Fruit fly (Drosophila melanogaster): ENCODE data around the gene Dad1.

Gene Dad1

dm6 chr2L:8395996-8396699, 12.2 kb upstream of the Dad1 start, which contains the start of the genes Peritrophin-15a and CG13385:
TSS of gene Peritrophin-15a (minus strand) at chr2L:8396096.
TSS of gene CG13385 (plus strand) at chr2L:8396649.
- TF ChIP-seq pan (optimal IDR thresholded peaks at IDR 0.05) (no peak), usp (GFP tag; optimal IDR thresholded peaks at IDR 0.05) (no peak), EcR (GFP tag; optimal IDR thresholded peaks at IDR 0.05) (no peak), CG8478 (optimal IDR thresholded peaks at IDR 0.05) (no peak), psq (optimal IDR thresholded peaks at IDR 0.05) (no peak), Dll (optimal IDR thresholded peaks at IDR 0.05) (no peak)

dm6 chr2L:8394840-8395239, 10.9 kb upstream of the Dad1 start, which contains the start of gene Peritrophin-15b:
TSS of gene Peritrophin-15b (minus strand) at chr2L:8394940.
- no peak for TF ChIP-seq EcR (GFP tag; optimal IDR thresholded peaks at IDR 0.05)
- TF ChIP-seq CG8478 (optimal IDR thresholded peaks at IDR 0.05) = no peak
- TF ChIP-seq usp (GFP tag; optimal IDR thresholded peaks at IDR 0.05) = no peak
- TF ChIP-seq pan (optimal IDR thresholded peaks at IDR 0.05) = no peak
- TF ChIP-seq Dll (optimal IDR thresholded peaks at IDR 0.05) = no peak
- TF ChIP-seq psq (optimal IDR thresholded peaks at IDR 0.05) = no peak

dm6 chr2L:8394180-8394579, 10.2 kb upstream of the Dad1 start, which contains the start of gene lectin-29Ca:
TSS of gene lectin-29Ca (minus strand) at chr2L:8394280.
- TF ChIP-seq psq (optimal IDR thresholded peaks at IDR 0.05) (no peak), CG8478 (optimal IDR thresholded peaks at IDR 0.05) (no peak)

- no peak for TF ChIP-seq usp (GFP tag; optimal IDR thresholded peaks at IDR 0.05)
- TF ChIP-seq CG8478 (optimal IDR thresholded peaks at IDR 0.05) = no peak
- no peak for TF ChIP-seq EcR (GFP tag; optimal IDR thresholded peaks at IDR 0.05)
- TF ChIP-seq psq (optimal IDR thresholded peaks at IDR 0.05) = no peak
- no peak for TF ChIP-seq pan (optimal IDR thresholded peaks at IDR 0.05)
- no peak for TF ChIP-seq Dll (optimal IDR thresholded peaks at IDR 0.05)
Observed at dm6 chr2L:8393122-8393521, 9.2 kb upstream of the Dad1 start, which contains the start of gene Acp29AB. TSS of gene Acp29AB (minus strand) at chr2L:8393222.

dm6 chr2L:8392298-8392697, 8.4 kb upstream of the Dad1 start, which contains the start of gene CG42820:
TSS of gene CG42820 (minus strand) at chr2L:8392398.
- TF ChIP-seq Dll (optimal IDR thresholded peaks at IDR 0.05) (no peak), pan (optimal IDR thresholded peaks at IDR 0.05) (no peak), EcR (GFP tag; optimal IDR thresholded peaks at IDR 0.05) (no peak), CG8478 (optimal IDR thresholded peaks at IDR 0.05) (no peak), usp (GFP tag; optimal IDR thresholded peaks at IDR 0.05) (no peak), psq (optimal IDR thresholded peaks at IDR 0.05) (no peak)

dm6 chr2L:8389231-8389630, 5.3 kb upstream of the Dad1 start, which contains the start of gene CG42819:
TSS of gene CG42819 (minus strand) at chr2L:8389331.
- TF ChIP-seq psq (optimal IDR thresholded peaks at IDR 0.05) = no peak
- TF ChIP-seq Dll (optimal IDR thresholded peaks at IDR 0.05) = no peak
- no peak for TF ChIP-seq EcR (GFP tag; optimal IDR thresholded peaks at IDR 0.05)
- TF ChIP-seq usp (GFP tag; optimal IDR thresholded peaks at IDR 0.05) = no peak
- no peak for TF ChIP-seq pan (optimal IDR thresholded peaks at IDR 0.05)
- TF ChIP-seq CG8478 (optimal IDR thresholded peaks at IDR 0.05) = no peak

- no peak for TF ChIP-seq pan (optimal IDR thresholded peaks at IDR 0.05)
Observed at dm6 chr2L:8385849-8386248, 1.9 kb upstream of the Dad1 start.

- no peak for TF ChIP-seq pan (optimal IDR thresholded peaks at IDR 0.05)
- TF ChIP-seq Dll (optimal IDR thresholded peaks at IDR 0.05) = no peak
- TF ChIP-seq EcR (GFP tag; optimal IDR thresholded peaks at IDR 0.05) = no peak
- no peak for TF ChIP-seq usp (GFP tag; optimal IDR thresholded peaks at IDR 0.05)
- no peak for TF ChIP-seq CG8478 (optimal IDR thresholded peaks at IDR 0.05)
- no peak for TF ChIP-seq psq (optimal IDR thresholded peaks at IDR 0.05)
Observed at dm6 chr2L:8384985-8385519, 1.1 kb upstream of the Dad1 start.

- TF ChIP-seq Dll (optimal IDR thresholded peaks at IDR 0.05) (no peak), CG8478 (optimal IDR thresholded peaks at IDR 0.05) (no peak), EcR (GFP tag; optimal IDR thresholded peaks at IDR 0.05) (no peak), usp (GFP tag; optimal IDR thresholded peaks at IDR 0.05) (no peak), pan (optimal IDR thresholded peaks at IDR 0.05) (no peak), psq (optimal IDR thresholded peaks at IDR 0.05) (no peak)
Observed at dm6 chr2L:8382646-8383045, 1.3 kb downstream of the Dad1 start, which contains the start of the genes CG13392 and Rcd4. TSS of gene CG13392 (minus strand) at chr2L:8382807. TSS of gene Rcd4 (plus strand) at chr2L:8382861.

dm6 chr2L:8381508-8382036, 2.4 kb downstream of the Dad1 start, which contains the start of gene AlaRS:
TSS of gene AlaRS (minus strand) at chr2L:8381764.
- TF ChIP-seq usp (GFP tag; optimal IDR thresholded peaks at IDR 0.05) (no peak), Dll (optimal IDR thresholded peaks at IDR 0.05) (no peak), CG8478 (optimal IDR thresholded peaks at IDR 0.05) (no peak), EcR (GFP tag; optimal IDR thresholded peaks at IDR 0.05) (no peak), pan (optimal IDR thresholded peaks at IDR 0.05) (no peak), psq (optimal IDR thresholded peaks at IDR 0.05) (no peak)

- TF ChIP-seq usp (GFP tag; optimal IDR thresholded peaks at IDR 0.05) (no peak), Dll (optimal IDR thresholded peaks at IDR 0.05) (no peak), pan (optimal IDR thresholded peaks at IDR 0.05) (no peak), EcR (GFP tag; optimal IDR thresholded peaks at IDR 0.05) (no peak), CG8478 (optimal IDR thresholded peaks at IDR 0.05) (no peak), psq (optimal IDR thresholded peaks at IDR 0.05) (no peak)
Observed at dm6 chr2L:8376717-8377116, 7.2 kb downstream of the Dad1 start, which contains the start of the genes CG13390 and CG17294. TSS of gene CG13390 (minus strand) at chr2L:8376797. TSS of gene CG17294 (plus strand) at chr2L:8377035.

- TF ChIP-seq EcR (GFP tag; optimal IDR thresholded peaks at IDR 0.05) = no peak
- TF ChIP-seq pan (optimal IDR thresholded peaks at IDR 0.05) = no peak
- TF ChIP-seq psq (optimal IDR thresholded peaks at IDR 0.05) = no peak
- no peak for TF ChIP-seq CG8478 (optimal IDR thresholded peaks at IDR 0.05)
- TF ChIP-seq usp (GFP tag; optimal IDR thresholded peaks at IDR 0.05) = no peak
- TF ChIP-seq Dll (optimal IDR thresholded peaks at IDR 0.05) = no peak
Observed at dm6 chr2L:8374235-8374634, 9.7 kb downstream of the Dad1 start, which contains the start of gene Wdr82. TSS of gene Wdr82 (plus strand) at chr2L:8374461.
